Fruit fly (Drosophila melanogaster): ENCODE results near the gene CG13607.
A peak's percentile ranks its signal among the peaks of the same experiment; 100 is the strongest.

Gene CG13607

dm6 chr3R:24138478-24139455, 22.6 kb upstream of the CG13607 start (continued):
- TF ChIP-seq CG16863 (GFP tag; optimal IDR thresholded peaks at IDR 0.05) (no peak), CG18599 (GFP tag; optimal IDR thresholded peaks at IDR 0.05) (no peak), CG12942 (GFP tag; optimal IDR thresholded peaks at IDR 0.05) (no peak), tin (GFP tag; optimal IDR thresholded peaks at IDR 0.05) (no peak), CG4404 (GFP tag; IDR thresholded peaks at IDR 0.05) (no peak), sqz (GFP tag; optimal IDR thresholded peaks at IDR 0.05) (no peak), kah (GFP tag; optimal IDR thresholded peaks at IDR 0.05) (no peak), Nf-YA (GFP tag; IDR thresholded peaks at IDR 0.05) (no peak), CG31441 (GFP tag; IDR thresholded peaks at IDR 0.05) (no peak), CG17829 (tag; optimal IDR thresholded peaks at IDR 0.05) (no peak), dmrt11E (tag; optimal IDR thresholded peaks at IDR 0.05) (no peak), BtbVII (GFP tag; optimal IDR thresholded peaks at IDR 0.05) (no peak), CG14441 (GFP tag; IDR thresholded peaks at IDR 0.05) (no peak), CG1529 (GFP tag; optimal IDR thresholded peaks at IDR 0.05) (no peak), CG7839 (tag; optimal IDR thresholded peaks at IDR 0.05) (no peak), Scr (GFP tag; IDR thresholded peaks at IDR 0.05; ENCODE audit: partially characterized antibody) (no peak), CG4360 (GFP tag; IDR thresholded peaks at IDR 0.05) (no peak), sr (GFP tag; IDR thresholded peaks at IDR 0.05) (no peak), CG17912 (GFP tag; optimal IDR thresholded peaks at IDR 0.05) (no peak), esg (GFP tag; conservative IDR thresholded peaks at IDR 0.05) (no peak), Dek (tag; optimal IDR thresholded peaks at IDR 0.05) (no peak), ap (GFP tag; IDR thresholded peaks at IDR 0.05) (no peak), CG1024 (GFP tag; IDR thresholded peaks at IDR 0.05) (no peak), CG1233 (GFP tag; optimal IDR thresholded peaks at IDR 0.05) (peak; percentile 3), CG17328 (GFP tag; IDR thresholded peaks at IDR 0.05) (no peak), Awh (GFP tag; IDR thresholded peaks at IDR 0.05) (no peak), Sry-β (GFP tag; optimal IDR thresholded peaks at IDR 0.05) (no peak), row (GFP tag; IDR thresholded peaks at IDR 0.05) (peak; percentile 19; the same call in 1 of the 3 replicates), CG12744 (GFP tag; optimal IDR thresholded peaks at IDR 0.05) (no peak), bbx (GFP tag; IDR thresholded peaks at IDR 0.05; ENCODE audit: partially characterized antibody) (no peak), wor (GFP tag; IDR thresholded peaks at IDR 0.05) (no peak), gro (GFP tag; optimal IDR thresholded peaks at IDR 0.05) (peak; percentile 33), wdn (GFP tag; IDR thresholded peaks at IDR 0.05) (no peak), Hr39 (optimal IDR thresholded peaks at IDR 0.05) (no peak), Nf-YC (tag; optimal IDR thresholded peaks at IDR 0.05) (no peak), CG34376 (GFP tag; optimal IDR thresholded peaks at IDR 0.05) (peak; percentile 84), Eip74EF (GFP tag; optimal IDR thresholded peaks at IDR 0.05) (peak in 1 of 2 experiments; percentile 6), CG7372 (GFP tag; IDR thresholded peaks at IDR 0.05) (no peak), tx (GFP tag; optimal IDR thresholded peaks at IDR 0.05) (no peak), ssp (GFP tag; IDR thresholded peaks at IDR 0.05) (no peak), Ets65A (GFP tag) (no peak), CG10431 (GFP tag; optimal IDR thresholded peaks at IDR 0.05) (no peak), Dll (GFP tag; IDR thresholded peaks at IDR 0.05; ENCODE audit: partially characterized antibody) (no peak)
